Worm (Caenorhabditis elegans): ENCODE data around the gene sut-1.

- TF ChIP-seq unc-39 (tag; optimal IDR thresholded peaks at IDR 0.05): no peak
- no peak for TF ChIP-seq elt-1 (tag; optimal IDR thresholded peaks at IDR 0.05; ENCODE audit: borderline replicate concordance, insufficient read depth)
- no peak for TF ChIP-seq lin-13 (tag; optimal IDR thresholded peaks at IDR 0.05)
- TF ChIP-seq nhr-2 (tag; optimal IDR thresholded peaks at IDR 0.05): no peak
- no peak for TF ChIP-seq ceh-83 (GFP tag; optimal IDR thresholded peaks at IDR 0.05)
- no peak for TF ChIP-seq unc-62 (GFP tag; optimal IDR thresholded peaks at IDR 0.05)
- TF ChIP-seq snpc-4 (tag; optimal IDR thresholded peaks at IDR 0.05): no peak
- TF ChIP-seq nhr-237 (tag; optimal IDR thresholded peaks at IDR 0.05): no peak
These were observed 8.9 kb downstream of the sut-1 start, which contains the start of gene lips-12 for ce11 chrII:1114133-1114532.
